Worm (Caenorhabditis elegans): ENCODE measurements around the gene D2096.5.

D2096.5 gene

DNA sequence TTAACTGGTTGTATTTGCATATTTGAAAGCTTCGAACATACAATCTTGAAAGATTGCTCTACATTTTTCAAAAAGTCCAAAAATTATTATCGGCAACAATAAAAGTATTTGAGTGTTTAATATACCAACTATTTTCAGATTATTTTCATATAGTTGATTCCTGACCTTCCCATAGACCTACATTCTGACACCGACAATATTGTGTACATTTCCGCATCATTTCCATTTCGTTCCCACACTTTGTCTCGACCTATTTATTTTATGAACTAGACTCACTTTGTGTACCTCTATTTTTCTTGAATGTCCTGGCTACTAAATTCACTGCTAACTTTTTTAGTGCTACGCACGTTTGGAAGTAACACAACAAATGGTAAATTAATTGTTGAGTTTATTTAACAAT lies 17.2 kb downstream of the D2096.5 start, which contains the start of gene lgc-5:
Gene lgc-5 (plus strand): TSS at position 301 of the 400 bp plus-strand sequence.
- TF ChIP-seq him-1 (tag; optimal IDR thresholded peaks at IDR 0.05) (no peak), dao-5 (tag; optimal IDR thresholded peaks at IDR 0.05) (no peak), W03F9.2 (tag; optimal IDR thresholded peaks at IDR 0.05) (no peak)

DNA sequence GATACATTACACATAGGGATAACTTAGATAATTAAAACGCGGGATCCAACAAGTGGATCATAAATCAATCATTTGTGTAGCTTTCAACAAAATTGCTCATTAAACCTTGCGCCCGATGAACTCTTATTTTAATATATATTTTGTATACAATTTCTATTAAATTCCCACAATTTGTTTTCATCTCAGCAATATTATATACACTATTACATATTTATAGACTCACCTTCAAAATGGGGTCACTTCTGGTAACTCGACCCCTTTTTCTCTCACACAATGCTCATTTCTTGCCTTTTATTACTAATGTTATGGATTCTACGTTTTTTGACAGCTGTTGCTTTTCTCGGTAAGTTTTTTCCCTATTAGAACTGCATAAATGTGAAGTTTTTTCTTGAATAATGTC lies 19.9 kb downstream of the D2096.5 start, which contains the start of gene lgc-6:
Gene lgc-6 (plus strand): TSS at position 301 of the 400 bp plus-strand sequence.
- TF ChIP-seq dao-5 (tag; optimal IDR thresholded peaks at IDR 0.05) (no peak), him-1 (tag; optimal IDR thresholded peaks at IDR 0.05) (no peak), W03F9.2 (tag; optimal IDR thresholded peaks at IDR 0.05) (no peak)

DNA sequence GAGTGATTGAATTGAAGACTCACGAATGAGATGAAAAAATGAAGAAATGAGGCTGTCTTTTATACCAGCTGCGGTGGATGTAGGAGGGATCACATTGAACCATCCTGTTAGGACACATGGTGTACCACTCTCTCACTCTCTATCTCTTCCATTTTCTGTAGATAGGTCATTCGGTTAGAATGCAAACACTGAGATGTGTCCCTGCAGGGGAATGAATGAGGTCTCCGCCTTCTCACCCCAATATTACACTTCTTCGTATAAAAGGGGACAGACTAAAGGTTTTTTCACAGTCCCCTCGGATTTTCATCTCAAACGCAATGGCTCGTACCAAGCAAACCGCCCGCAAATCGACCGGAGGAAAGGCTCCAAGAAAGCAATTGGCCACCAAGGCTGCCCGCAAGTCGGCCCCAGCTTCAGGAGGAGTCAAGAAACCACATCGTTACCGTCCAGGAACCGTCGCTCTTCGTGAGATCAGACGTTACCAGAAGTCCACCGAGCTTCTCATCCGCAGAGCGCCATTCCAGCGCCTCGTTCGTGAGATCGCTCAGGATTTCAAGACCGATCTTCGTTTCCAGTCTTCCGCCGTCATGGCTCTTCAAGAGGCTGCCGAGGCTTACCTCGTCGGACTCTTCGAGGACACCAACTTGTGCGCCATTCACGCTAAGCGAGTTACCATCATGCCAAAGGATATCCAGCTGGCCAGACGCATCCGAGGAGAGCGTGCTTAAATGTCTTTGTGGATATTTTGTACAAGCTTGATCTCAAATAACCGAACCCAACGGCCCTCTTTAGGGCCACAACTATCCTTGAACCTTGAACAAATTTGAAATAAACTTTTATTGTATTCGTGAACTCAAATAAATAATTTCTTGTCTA lies 25.3 kb downstream of the D2096.5 start, which contains the start of gene his-32:
Gene his-32 (plus strand): TSS at position 318 of the 876 bp plus-strand sequence.
- TF ChIP-seq him-1 (tag; optimal IDR thresholded peaks at IDR 0.05), result no peak
- TF ChIP-seq dao-5 (tag; optimal IDR thresholded peaks at IDR 0.05), result no peak
- TF ChIP-seq W03F9.2 (tag; optimal IDR thresholded peaks at IDR 0.05), result no peak

DNA sequence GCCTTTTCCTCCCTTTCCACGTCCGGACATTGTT lies 25.8 kb downstream of the D2096.5 start, which contains the start of gene his-31:
Gene his-31 (minus strand): TSS at position 30 of the 34 bp plus-strand sequence.
- no peak for TF ChIP-seq dao-5 (tag; optimal IDR thresholded peaks at IDR 0.05)
- no peak for TF ChIP-seq W03F9.2 (tag; optimal IDR thresholded peaks at IDR 0.05)
- no peak for TF ChIP-seq him-1 (tag; optimal IDR thresholded peaks at IDR 0.05)

DNA sequence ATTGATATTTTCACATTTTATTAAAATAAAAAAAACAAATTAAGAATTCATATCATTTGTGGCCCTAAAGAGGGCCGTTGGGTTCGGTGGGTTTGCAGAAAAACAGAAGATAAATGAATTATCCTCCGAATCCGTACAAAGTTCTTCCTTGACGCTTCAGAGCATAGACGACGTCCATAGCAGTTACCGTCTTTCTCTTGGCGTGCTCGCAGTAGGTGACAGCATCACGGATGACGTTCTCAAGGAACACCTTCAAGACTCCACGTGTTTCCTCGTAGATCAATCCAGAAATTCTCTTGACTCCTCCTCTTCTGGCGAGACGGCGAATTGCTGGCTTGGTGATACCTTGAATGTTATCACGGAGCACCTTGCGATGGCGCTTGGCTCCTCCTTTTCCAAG lies 26.0 kb downstream of the D2096.5 start:
- no peak for TF ChIP-seq dao-5 (tag; optimal IDR thresholded peaks at IDR 0.05)

DNA sequence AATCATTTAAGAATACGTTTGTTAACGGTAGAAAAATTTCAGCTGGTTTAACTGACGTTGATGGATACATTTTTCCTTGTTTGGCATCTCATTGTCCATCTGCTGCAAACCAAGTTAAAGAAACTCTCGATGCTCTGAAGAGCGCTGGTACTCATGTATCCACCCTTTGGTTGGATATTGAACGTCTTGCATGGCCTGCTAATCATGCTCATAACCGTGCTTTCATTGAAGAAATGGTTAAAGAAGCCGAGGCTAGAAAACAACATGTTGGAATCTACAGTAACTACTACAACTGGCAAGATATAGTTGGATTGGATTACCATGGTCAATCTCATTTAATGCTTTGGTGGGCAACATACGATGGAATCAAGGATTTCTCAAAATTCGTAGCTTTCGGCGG lies 26.5 kb downstream of the D2096.5 start:
- TF ChIP-seq W03F9.2 (tag; optimal IDR thresholded peaks at IDR 0.05), result no peak
- TF ChIP-seq him-1 (tag; optimal IDR thresholded peaks at IDR 0.05), result no peak
- no peak for TF ChIP-seq dao-5 (tag; optimal IDR thresholded peaks at IDR 0.05)

DNA sequence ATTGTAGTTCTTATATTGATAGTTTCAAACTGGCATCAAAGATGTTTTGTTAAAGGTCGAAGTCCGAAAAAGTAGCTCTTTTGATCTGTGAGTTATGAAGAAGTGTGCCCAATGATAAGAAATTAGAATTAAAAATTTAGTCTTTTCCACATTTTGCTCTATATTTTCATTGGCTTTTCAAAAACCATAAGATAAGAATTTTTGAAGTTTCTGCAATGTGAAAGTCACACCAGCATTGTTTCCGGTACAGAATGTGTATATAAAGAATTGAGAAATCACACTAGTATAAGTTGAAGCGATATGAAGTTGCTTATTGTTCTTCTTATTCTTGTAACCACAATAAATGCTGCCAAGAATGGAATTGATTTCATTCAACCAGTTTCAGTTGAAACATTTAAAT lies 27.0 kb downstream of the D2096.5 start, which contains the start of gene lys-10:
Gene lys-10 (plus strand): TSS at position 301 of the 400 bp plus-strand sequence.
- no peak for TF ChIP-seq him-1 (tag; optimal IDR thresholded peaks at IDR 0.05)
- no peak for TF ChIP-seq dao-5 (tag; optimal IDR thresholded peaks at IDR 0.05)
- TF ChIP-seq W03F9.2 (tag; optimal IDR thresholded peaks at IDR 0.05), result no peak

DNA sequence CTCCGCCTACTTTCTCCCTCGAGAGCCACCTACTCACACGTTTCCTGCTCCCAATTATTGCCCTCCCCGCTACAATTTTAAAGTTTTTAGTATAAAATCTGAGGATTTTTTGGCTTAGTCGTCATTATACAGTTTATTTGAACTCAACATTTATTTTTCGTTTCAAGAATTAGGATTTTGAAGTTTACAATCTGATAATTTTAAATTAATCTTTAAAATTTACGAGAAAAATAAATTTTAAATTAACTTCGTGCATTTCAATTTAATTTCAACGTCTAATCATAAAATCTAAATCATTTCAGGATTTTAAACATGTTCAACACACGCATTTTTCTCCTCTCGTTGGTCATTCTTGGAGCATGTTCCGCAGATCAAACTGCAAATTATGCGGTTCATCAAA lies 30.7 kb downstream of the D2096.5 start, which contains the start of gene F35H10.2:
Gene F35H10.2 (plus strand): TSS at position 301 of the 400 bp plus-strand sequence.
- TF ChIP-seq W03F9.2 (tag; optimal IDR thresholded peaks at IDR 0.05) (no peak), dao-5 (tag; optimal IDR thresholded peaks at IDR 0.05) (no peak), him-1 (tag; optimal IDR thresholded peaks at IDR 0.05) (no peak)

DNA sequence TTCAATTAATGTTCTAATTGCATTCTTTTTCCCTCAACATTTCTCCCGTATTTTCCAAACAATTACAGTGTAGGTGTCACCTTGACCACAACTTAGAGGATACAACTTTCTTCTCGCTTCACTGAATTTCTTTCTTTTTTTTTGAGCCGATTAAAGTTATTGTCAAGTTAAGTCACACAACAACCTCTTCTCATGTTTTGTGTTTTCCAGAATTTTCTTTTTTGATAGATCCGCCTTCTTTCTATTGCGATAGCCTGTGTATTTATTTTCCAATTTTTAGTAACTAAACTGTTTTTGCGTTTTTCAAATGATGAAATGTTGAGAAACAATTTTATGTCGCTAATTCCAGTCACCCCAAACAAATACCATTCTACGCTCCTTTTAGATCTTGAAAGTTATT lies 33.9 kb downstream of the D2096.5 start, which contains the start of gene F35H10.3:
Gene F35H10.3 (plus strand): TSS at position 301 of the 400 bp plus-strand sequence.
- no peak for TF ChIP-seq him-1 (tag; optimal IDR thresholded peaks at IDR 0.05)
- no peak for TF ChIP-seq dao-5 (tag; optimal IDR thresholded peaks at IDR 0.05)
- TF ChIP-seq W03F9.2 (tag; optimal IDR thresholded peaks at IDR 0.05), result no peak

DNA sequence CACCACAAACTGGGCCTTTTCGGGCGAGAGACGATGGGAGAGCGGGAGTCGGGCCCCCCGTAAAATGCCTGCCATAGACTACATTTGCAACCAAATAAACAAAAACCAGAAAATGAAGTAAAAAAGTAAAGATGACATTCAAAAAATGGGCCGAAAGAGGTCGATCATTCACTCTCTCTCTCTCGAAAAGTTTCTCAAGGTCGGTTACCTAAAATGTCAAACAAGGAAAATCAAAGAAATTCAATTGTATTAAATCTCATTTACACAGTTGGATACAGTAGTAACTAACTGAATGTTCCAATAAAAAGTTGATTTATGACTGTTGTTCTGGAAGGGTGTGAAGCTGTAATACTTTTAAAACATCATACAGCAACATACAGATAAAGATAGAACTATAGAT lies 40.8 kb downstream of the D2096.5 start:
- TF ChIP-seq dao-5 (tag; optimal IDR thresholded peaks at IDR 0.05), result no peak
- TF ChIP-seq him-1 (tag; optimal IDR thresholded peaks at IDR 0.05), result no peak
- no peak for TF ChIP-seq W03F9.2 (tag; optimal IDR thresholded peaks at IDR 0.05)

DNA sequence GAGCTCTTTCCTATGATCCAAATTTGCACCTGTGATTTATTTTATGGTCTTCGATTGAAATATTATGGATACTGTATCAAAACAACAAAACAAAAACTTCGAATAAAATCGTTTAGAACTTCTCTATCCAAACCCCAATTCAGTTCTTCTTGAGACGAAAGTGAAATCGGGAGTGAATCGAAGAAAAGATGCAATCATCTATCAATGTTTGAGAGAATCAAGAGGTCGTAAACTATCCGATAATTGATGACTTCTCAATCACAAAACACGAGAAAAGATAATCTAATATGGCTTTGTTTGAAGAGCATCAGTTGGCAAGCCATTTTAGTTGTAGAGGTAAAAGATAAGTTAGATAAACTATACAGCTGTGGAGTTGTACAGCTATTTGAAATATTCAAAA lies 41.8 kb downstream of the D2096.5 start:
- TF ChIP-seq him-1 (tag; optimal IDR thresholded peaks at IDR 0.05) (no peak), dao-5 (tag; optimal IDR thresholded peaks at IDR 0.05) (no peak), W03F9.2 (tag; optimal IDR thresholded peaks at IDR 0.05) (no peak)

DNA sequence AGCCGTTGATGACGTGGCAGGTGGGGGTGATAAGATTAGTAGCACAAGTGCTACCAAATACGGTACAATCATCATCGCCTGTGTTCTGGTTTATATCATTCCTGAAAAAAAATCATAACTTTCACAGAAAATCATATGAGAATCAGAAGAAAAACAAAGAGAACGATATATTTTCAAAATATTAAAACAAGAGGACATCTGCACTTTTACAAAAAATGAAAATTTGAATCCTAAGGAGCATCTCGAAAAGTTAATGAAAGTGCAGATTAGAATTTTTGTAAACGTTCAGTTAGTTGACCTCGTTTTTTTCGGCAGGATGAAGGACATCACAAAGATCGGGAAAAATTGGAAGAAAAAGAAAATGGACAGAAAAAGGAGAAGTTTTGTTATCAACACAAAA lies 46.7 kb downstream of the D2096.5 start, which contains the start of gene F35H10.10:
Gene F35H10.10 (minus strand): TSS at position 101 of the 400 bp plus-strand sequence.
- no peak for TF ChIP-seq dao-5 (tag; optimal IDR thresholded peaks at IDR 0.05)
- no peak for TF ChIP-seq him-1 (tag; optimal IDR thresholded peaks at IDR 0.05)
- no peak for TF ChIP-seq W03F9.2 (tag; optimal IDR thresholded peaks at IDR 0.05)

DNA sequence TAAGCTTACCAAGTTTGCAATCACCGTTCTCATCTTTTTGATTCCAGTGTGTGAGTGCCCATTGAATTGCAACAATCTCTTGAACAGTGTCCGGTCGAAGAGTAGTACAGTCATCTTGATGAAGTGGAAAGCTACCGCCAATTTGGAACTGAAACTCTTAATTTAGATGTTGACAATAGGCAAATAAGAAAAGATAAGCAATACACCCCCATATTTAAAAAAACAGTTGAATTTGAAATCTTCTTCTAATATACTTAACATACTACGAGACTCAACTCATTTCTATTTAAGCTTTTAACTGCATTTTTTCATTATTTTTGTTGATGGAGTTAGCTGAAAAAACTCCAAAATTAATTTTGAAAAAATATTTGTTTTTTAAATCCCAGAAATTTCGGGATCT lies 47.5 kb downstream of the D2096.5 start:
- TF ChIP-seq him-1 (tag; optimal IDR thresholded peaks at IDR 0.05) (no peak), dao-5 (tag; optimal IDR thresholded peaks at IDR 0.05) (no peak), W03F9.2 (tag; optimal IDR thresholded peaks at IDR 0.05) (no peak)
